Fruit fly (Drosophila melanogaster) whole organism, embryonic: ENCODE measurements around the gene CG7332.

Source experiments
- Atf6 ChIP-seq: fragments of 200-800 bp; sonication (Bioruptor generic); IDR thresholded peaks from 2 replicates; pipeline ENCODE4 v1.3.6; 2022; ENCODE audit warnings: missing biosample characterization, missing genetic modification characterization
- B-H1 ChIP-seq: fragments of 200-800 bp; sonication (Bioruptor generic); IDR thresholded peaks from 3 replicates; pipeline ENCODE4 v1.3.6; 2022; ENCODE audit warnings: missing biosample characterization, missing genetic modification characterization
- CG10321 ChIP-seq: fragments of 200-800 bp; sonication (Bioruptor generic); IDR thresholded peaks from 2 replicates; pipeline ENCODE4 v1.3.6; 2022; ENCODE audit warnings: missing biosample characterization, missing genetic modification characterization
- CG11085 ChIP-seq: fragments of 200-800 bp; sonication (Bioruptor generic); IDR thresholded peaks from 2 replicates; pipeline ENCODE4 v1.3.6; 2022; ENCODE audit warnings: missing biosample characterization, missing genetic modification characterization
- CG15011 ChIP-seq: fragments of 200-800 bp; sonication (Bioruptor generic); optimal IDR thresholded peaks from 3 replicates; lab custom pipeline; 2018; ENCODE audit warnings: missing biosample characterization, mild to moderate bottlenecking, missing genetic modification characterization
- CG15514 ChIP-seq: fragments of 200-800 bp; sonication (Bioruptor generic); optimal IDR thresholded peaks from 3 replicates; lab custom pipeline; 2017; ENCODE audit warnings: missing biosample characterization, missing genetic modification characterization, mild to moderate bottlenecking, moderate library complexity, missing genetic modification reagents
- CG17359 ChIP-seq: fragments of 200-800 bp; sonication (Bioruptor generic); optimal IDR thresholded peaks from 3 replicates; lab custom pipeline; 2018; ENCODE audit warnings: missing biosample characterization, mild to moderate bottlenecking, missing genetic modification characterization, moderate library complexity
- CG17829 ChIP-seq: fragments of 200-800 bp; optimal IDR thresholded peaks from 2 replicates; lab custom pipeline; 2019; ENCODE audit warnings: missing biosample characterization, mild to moderate bottlenecking, missing genetic modification characterization, moderate library complexity
- CG18599 ChIP-seq: fragments of 200-800 bp; sonication (Bioruptor generic); optimal IDR thresholded peaks from 3 replicates; lab custom pipeline; 2017; ENCODE audit warnings: missing biosample characterization, missing genetic modification characterization, mild to moderate bottlenecking, moderate library complexity, missing genetic modification reagents
- CG2116 ChIP-seq: fragments of 200-800 bp; sonication (Bioruptor generic); optimal IDR thresholded peaks from 3 replicates; lab custom pipeline; 2018; ENCODE audit warnings: missing biosample characterization, mild to moderate bottlenecking, missing genetic modification characterization
- CG2199 ChIP-seq: fragments of 200-800 bp; sonication (Bioruptor generic); IDR thresholded peaks from 3 replicates; pipeline ENCODE4 v1.3.6; 2022; ENCODE audit warnings: missing biosample characterization, missing genetic modification characterization
- CG31365 ChIP-seq: fragments of 200-800 bp; sonication (Bioruptor generic); optimal IDR thresholded peaks from 2 replicates; lab custom pipeline; 2018; ENCODE audit warnings: missing biosample characterization, mild to moderate bottlenecking, missing genetic modification characterization
- CG33213 ChIP-seq: fragments of 200-800 bp; sonication (Bioruptor generic); optimal IDR thresholded peaks from 3 replicates; lab custom pipeline; 2016; ENCODE audit warnings: missing biosample characterization, missing genetic modification characterization
- CG33557 ChIP-seq: fragments of 200-800 bp; sonication (Bioruptor generic); optimal IDR thresholded peaks from 2 replicates; lab custom pipeline; 2019; ENCODE audit warnings: missing biosample characterization, mild to moderate bottlenecking, missing genetic modification characterization, moderate library complexity
- CG4282 ChIP-seq: fragments of 200-800 bp; sonication (Bioruptor generic); optimal IDR thresholded peaks from 2 replicates; lab custom pipeline; 2016; ENCODE audit warnings: missing biosample characterization, missing genetic modification characterization
- CG6689 ChIP-seq: fragments of 200-800 bp; sonication (Bioruptor generic); IDR thresholded peaks from 2 replicates; pipeline ENCODE4 v1.3.6; 2022; ENCODE audit warnings: missing biosample characterization, missing genetic modification characterization
- CG7372 ChIP-seq: fragments of 200-800 bp; sonication (Bioruptor generic); IDR thresholded peaks from 2 replicates; pipeline ENCODE4 v1.3.6; 2022; ENCODE audit warnings: missing biosample characterization, missing genetic modification characterization
- CG7839 ChIP-seq: fragments of 200-800 bp; sonication (Bioruptor generic); optimal IDR thresholded peaks from 3 replicates; lab custom pipeline; 2018; ENCODE audit warnings: missing biosample characterization, mild to moderate bottlenecking, missing genetic modification characterization, moderate library complexity
- Camta ChIP-seq: fragments of 200-800 bp; sonication (Bioruptor generic); optimal IDR thresholded peaks from 2 replicates; lab custom pipeline; 2016; ENCODE audit warnings: missing biosample characterization, missing genetic modification characterization
- Dfd ChIP-seq, 2 experiments: fragments of >200 bp; optimal IDR thresholded peaks; 2 replicates each; lab custom pipeline; 2017; ENCODE audit warnings: missing biosample characterization in 2 of 2, missing genetic modification characterization in 2 of 2
- Dll ChIP-seq: fragments of 200-800 bp; sonication (Bioruptor generic); IDR thresholded peaks from 4 replicates; pipeline ENCODE4 v1.3.6; 2022; ENCODE audit warnings: missing biosample characterization, missing genetic modification characterization; ENCODE audit not compliant: partially characterized antibody
- Doc3 ChIP-seq: fragments of 200-800 bp; sonication (Bioruptor generic); IDR thresholded peaks from 3 replicates; pipeline ENCODE4 v1.3.6; 2022; ENCODE audit warnings: missing biosample characterization, missing genetic modification characterization; ENCODE audit not compliant: partially characterized antibody
- H15 ChIP-seq: fragments of 200-800 bp; sonication (Bioruptor generic); IDR thresholded peaks from 3 replicates; pipeline ENCODE4 v1.3.6; 2022; ENCODE audit warnings: missing biosample characterization, missing genetic modification characterization
- HmgD ChIP-seq: fragments of 200-800 bp; sonication (Bioruptor generic); optimal IDR thresholded peaks from 3 replicates; lab custom pipeline; 2016; ENCODE audit warnings: missing biosample characterization, missing genetic modification characterization
- NFAT ChIP-seq: fragments of 200-800 bp; sonication (Bioruptor generic); IDR thresholded peaks from 2 replicates; pipeline ENCODE4 v1.3.6; 2022; ENCODE audit warnings: missing biosample characterization, missing genetic modification characterization
- Six4 ChIP-seq: fragments of 200-800 bp; sonication (Bioruptor generic); optimal IDR thresholded peaks from 2 replicates; lab custom pipeline; 2016; ENCODE audit warnings: missing biosample characterization, missing genetic modification characterization
- amos ChIP-seq: fragments of 200-800 bp; sonication (Bioruptor generic); IDR thresholded peaks from 2 replicates; pipeline ENCODE4 v1.3.6; 2022; ENCODE audit warnings: missing biosample characterization, missing genetic modification characterization; ENCODE audit not compliant: partially characterized antibody
- cwo ChIP-seq: fragments of 200-800 bp; sonication (Bioruptor generic); optimal IDR thresholded peaks from 3 replicates; lab custom pipeline; 2017; ENCODE audit warnings: missing biosample characterization, missing genetic modification characterization, mild to moderate bottlenecking, moderate library complexity, missing genetic modification reagents
- da ChIP-seq: fragments of 200-800 bp; sonication (Bioruptor generic); optimal IDR thresholded peaks from 2 replicates; lab custom pipeline; 2016; ENCODE audit warnings: missing biosample characterization, missing genetic modification characterization
- dan ChIP-seq: fragments of 200-800 bp; sonication (Bioruptor generic); IDR thresholded peaks from 2 replicates; pipeline ENCODE4 v1.3.6; 2022; ENCODE audit warnings: missing biosample characterization, missing genetic modification characterization
- gcm2 ChIP-seq: fragments of 200-800 bp; sonication (Bioruptor generic); optimal IDR thresholded peaks from 2 replicates; lab custom pipeline; 2016; ENCODE audit warnings: missing biosample characterization, missing genetic modification characterization
- gfzf ChIP-seq: fragments of 200-800 bp; sonication (Bioruptor generic); optimal IDR thresholded peaks from 2 replicates; lab custom pipeline; 2016; ENCODE audit warnings: missing biosample characterization, mild to moderate bottlenecking, missing genetic modification characterization, moderate library complexity
- gro ChIP-seq: fragments of 200-800 bp; sonication (Bioruptor generic); optimal IDR thresholded peaks from 2 replicates; lab custom pipeline; 2016; ENCODE audit warnings: missing biosample characterization, missing genetic modification characterization
- insv ChIP-seq, 2 experiments: fragments of 200-800 bp; sonication (Bioruptor generic); optimal IDR thresholded peaks; 3 replicates each; lab custom pipeline; 2016 to 2018; ENCODE audit warnings: missing biosample characterization in 2 of 2, missing genetic modification characterization in 2 of 2
- jing ChIP-seq: fragments of 200-800 bp; sonication (Bioruptor generic); optimal IDR thresholded peaks from 2 replicates; lab custom pipeline; 2018; ENCODE audit warnings: missing biosample characterization, mild to moderate bottlenecking, missing genetic modification characterization
- kah ChIP-seq: fragments of 200-800 bp; sonication (Bioruptor generic); optimal IDR thresholded peaks from 2 replicates; lab custom pipeline; 2018; ENCODE audit warnings: missing biosample characterization, mild to moderate bottlenecking, missing genetic modification characterization
- lbe ChIP-seq: fragments of 200-800 bp; sonication (Bioruptor generic); optimal IDR thresholded peaks from 2 replicates; lab custom pipeline; 2016; ENCODE audit warnings: missing biosample characterization, mild to moderate bottlenecking, missing genetic modification characterization
- mirr ChIP-seq: fragments of 200-800 bp; sonication (Bioruptor generic); optimal IDR thresholded peaks from 3 replicates; lab custom pipeline; 2018; ENCODE audit warnings: missing biosample characterization, mild to moderate bottlenecking, missing genetic modification characterization
- pros ChIP-seq: fragments of 200-800 bp; sonication (Bioruptor generic); optimal IDR thresholded peaks from 3 replicates; lab custom pipeline; 2019; ENCODE audit warnings: missing biosample characterization, mild to moderate bottlenecking, missing genetic modification characterization, moderate library complexity
- pum ChIP-seq: fragments of 200-800 bp; sonication (Bioruptor generic); optimal IDR thresholded peaks from 2 replicates; lab custom pipeline; 2016; ENCODE audit warnings: missing biosample characterization, missing genetic modification characterization
- ranshi ChIP-seq: fragments of 200-800 bp; sonication (Bioruptor generic); IDR thresholded peaks from 2 replicates; pipeline ENCODE4 v1.3.6; 2022; ENCODE audit warnings: missing biosample characterization, missing genetic modification characterization
- sim ChIP-seq: fragments of 200-800 bp; sonication (Bioruptor generic); IDR thresholded peaks from 2 replicates; pipeline ENCODE4 v1.3.6; 2022; ENCODE audit warnings: missing biosample characterization, missing genetic modification characterization
- slou ChIP-seq: fragments of 200-800 bp; sonication (Bioruptor generic); optimal IDR thresholded peaks from 3 replicates; lab custom pipeline; 2016; ENCODE audit warnings: missing biosample characterization, missing genetic modification characterization
- sna ChIP-seq: fragments of 200-800 bp; sonication (Bioruptor generic); IDR thresholded peaks from 2 replicates; pipeline ENCODE4 v1.3.6; 2022; ENCODE audit warnings: missing biosample characterization, missing genetic modification characterization; ENCODE audit not compliant: partially characterized antibody
- sob ChIP-seq: fragments of 200-800 bp; sonication (Bioruptor generic); IDR thresholded peaks from 2 replicates; pipeline ENCODE4 v1.3.6; 2022; ENCODE audit warnings: missing biosample characterization, missing genetic modification characterization
- tgo ChIP-seq: fragments of 200-800 bp; sonication (Bioruptor generic); IDR thresholded peaks from 3 replicates; pipeline ENCODE4 v1.3.6; 2022; ENCODE audit warnings: missing biosample characterization, missing genetic modification characterization
- tup ChIP-seq: fragments of 200-800 bp; sonication (Bioruptor generic); optimal IDR thresholded peaks from 2 replicates; lab custom pipeline; 2016; ENCODE audit warnings: missing biosample characterization, mild to moderate bottlenecking, missing genetic modification characterization, moderate library complexity
- z ChIP-seq: fragments of 200-800 bp; sonication (Bioruptor generic); IDR thresholded peaks from 3 replicates; pipeline ENCODE4 v1.3.6; 2022; ENCODE audit warnings: missing biosample characterization, missing genetic modification characterization
- zfh1 ChIP-seq: fragments of 200-800 bp; sonication (Bioruptor generic); IDR thresholded peaks from 3 replicates; pipeline ENCODE4 v1.3.6; 2022; ENCODE audit warnings: missing biosample characterization, missing genetic modification characterization

The CG7332 gene

DNA sequence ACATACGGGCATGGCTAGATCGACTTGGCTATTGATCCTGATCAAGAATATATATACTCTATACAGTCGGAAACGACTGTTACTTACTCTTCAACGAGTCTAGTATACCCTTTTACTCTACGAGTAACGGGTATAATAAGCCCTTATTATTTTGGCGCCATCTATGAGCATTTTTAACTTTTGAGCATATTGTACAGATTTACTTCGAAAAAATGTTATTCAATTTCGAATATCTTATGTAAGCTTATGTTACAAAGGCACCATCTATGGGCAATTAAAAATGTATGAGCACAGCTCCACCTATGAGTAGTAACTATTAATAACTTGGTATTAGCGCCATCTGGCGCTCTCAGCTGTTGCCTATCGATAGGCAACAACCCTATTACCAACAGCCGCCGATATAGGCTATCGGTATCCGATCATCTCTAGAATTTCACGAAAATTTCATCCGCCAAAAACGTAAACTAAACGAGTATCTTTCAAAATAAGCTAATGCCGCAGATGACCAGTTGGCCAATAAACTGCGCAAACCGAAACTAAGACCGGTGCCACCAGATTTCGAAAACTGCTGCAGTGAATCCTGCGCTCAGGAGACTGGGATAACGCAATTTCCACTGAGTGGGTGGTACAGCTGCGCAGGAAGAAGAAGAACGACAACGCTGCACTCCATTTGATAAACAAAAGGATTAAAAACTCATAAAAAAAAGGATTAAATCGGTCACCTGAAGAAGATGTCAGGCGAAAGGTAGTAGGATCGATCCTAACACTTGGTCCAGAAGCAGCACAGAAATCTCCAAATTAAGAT, 40.9 kb upstream of the CG7332 start, which contains the start of gene htk (continued):
- no peak for TF ChIP-seq CG15011 (GFP tag; lab: Kevin White, UChicago)
- peak; percentile 78 for TF ChIP-seq pum
- TF ChIP-seq amos = peak; percentile 97
- TF ChIP-seq ranshi (GFP tag; lab: Robert Waterston, UW) = peak; percentile 56
- TF ChIP-seq dan (GFP tag; lab: Robert Waterston, UW) = no peak
- no peak; the same call in 2 of the 3 replicates for TF ChIP-seq z
- peak; percentile 72 for TF ChIP-seq Camta (GFP tag; lab: Kevin White, UChicago)
- TF ChIP-seq Dfd (GFP tag; optimal IDR thresholded peaks at IDR 0.05; lab: Kevin White, UChicago) = no peak
- TF ChIP-seq CG10321 (GFP tag; lab: Robert Waterston, UW) = no peak
- peak; percentile 75 for TF ChIP-seq sna (GFP tag; lab: Robert Waterston, UW)
- TF ChIP-seq CG33557 = peak; percentile 19
- no peak for TF ChIP-seq sim (GFP tag; lab: Robert Waterston, UW)
- TF ChIP-seq kah (GFP tag; lab: Kevin White, UChicago) = no peak
- TF ChIP-seq CG17829 (tag; lab: Kevin White, UChicago) = peak; percentile 79
- peak; percentile 23; the same call in 1 of the 2 replicates for TF ChIP-seq CG6689 (GFP tag; lab: Robert Waterston, UW)
- no peak for TF ChIP-seq jing (GFP tag; lab: Kevin White, UChicago)
- TF ChIP-seq tup (GFP tag; lab: Kevin White, UChicago) = peak; percentile 5
- no peak for TF ChIP-seq cwo (GFP tag; lab: Kevin White, UChicago)
- no peak for TF ChIP-seq pros
- TF ChIP-seq CG31365 (tag; lab: Kevin White, UChicago) = peak; percentile 10
- peak; percentile 41 for TF ChIP-seq Six4 (GFP tag; lab: Kevin White, UChicago)
- TF ChIP-seq insv (GFP tag; optimal IDR thresholded peaks at IDR 0.05; lab: Kevin White, UChicago) = peak in 1 of 2 experiments; percentile 71
- peak; percentile 60 for TF ChIP-seq Atf6
- peak; percentile 40 for TF ChIP-seq mirr
- TF ChIP-seq CG33213 = peak; percentile 80
- peak; percentile 84 for TF ChIP-seq CG2116 (GFP tag; lab: Kevin White, UChicago)
- TF ChIP-seq CG17359 (tag; lab: Kevin White, UChicago) = peak; percentile 71
- peak; percentile 64 for TF ChIP-seq da (GFP tag; lab: Kevin White, UChicago)
- peak; percentile 72 for TF ChIP-seq CG11085 (GFP tag; lab: Robert Waterston, UW)
- 0 out of 3 replicates have a peak, but pooled peaks have one; percentile 55 for TF ChIP-seq H15 (GFP tag; lab: Robert Waterston, UW)
- TF ChIP-seq CG4282 = peak; percentile 51
- TF ChIP-seq CG7372 = no peak
- TF ChIP-seq NFAT (GFP tag; lab: Robert Waterston, UW) = peak; percentile 86
- peak; percentile 70 for TF ChIP-seq CG7839 (tag; lab: Kevin White, UChicago)
- peak; percentile 65; the same call in 1 of the 3 replicates for TF ChIP-seq CG2199 (GFP tag; lab: Robert Waterston, UW)
- TF ChIP-seq lbe = peak; percentile 25
- peak; percentile 77 for TF ChIP-seq CG15514 (GFP tag; lab: Kevin White, UChicago)
- peak; percentile 44 for TF ChIP-seq gfzf (GFP tag; lab: Kevin White, UChicago)
- TF ChIP-seq HmgD (GFP tag; lab: Kevin White, UChicago) = peak; percentile 91
- TF ChIP-seq sob (GFP tag; lab: Robert Waterston, UW) = peak; percentile 79
- TF ChIP-seq zfh1 (GFP tag; lab: Robert Waterston, UW) = peak; percentile 83
- TF ChIP-seq CG18599 (GFP tag; lab: Kevin White, UChicago) = peak; percentile 39
- peak; percentile 70; the same call in 2 of the 3 replicates for TF ChIP-seq Doc3 (GFP tag; lab: Robert Waterston, UW)
- TF ChIP-seq B-H1 = no peak; the same call in 2 of the 3 replicates
- peak; percentile 85 for TF ChIP-seq Dll (GFP tag; lab: Robert Waterston, UW)
- TF ChIP-seq slou (GFP tag; lab: Kevin White, UChicago) = no peak
- TF ChIP-seq tgo = 0 out of 3 replicates have a peak, but pooled peaks have one; percentile 26
- no peak for TF ChIP-seq gcm2 (GFP tag; lab: Kevin White, UChicago)
- TF ChIP-seq gro (GFP tag; lab: Kevin White, UChicago) = peak; percentile 72
